Worm (Caenorhabditis elegans): ENCODE data around the gene gar-3.

Gene gar-3

ce11 chrV:14603755-14604154 lies 24.2 kb upstream of the gar-3 start:
- TF ChIP-seq lin-39 (tag; optimal IDR thresholded peaks at IDR 0.05) (no peak), lsy-2 (tag; optimal IDR thresholded peaks at IDR 0.05) (peak in 1 of 2 experiments; percentile 11), nhr-12 (tag; optimal IDR thresholded peaks at IDR 0.05) (no peak), mab-5 (tag; optimal IDR thresholded peaks at IDR 0.05) (peak; percentile 56)

ce11 chrV:14599972-14600371 lies 20.5 kb upstream of the gar-3 start, which contains the start of gene glb-22:
TSS of gene glb-22 (plus strand) at chrV:14600272.
- no peak for TF ChIP-seq lin-11 (tag; optimal IDR thresholded peaks at IDR 0.05)
- no peak for TF ChIP-seq lin-13 (GFP tag; optimal IDR thresholded peaks at IDR 0.05)
- TF ChIP-seq lsy-2 (tag; optimal IDR thresholded peaks at IDR 0.05): no peak
- no peak for TF ChIP-seq unc-62 (GFP tag; optimal IDR thresholded peaks at IDR 0.05)
- TF ChIP-seq ztf-1 (GFP tag; conservative IDR thresholded peaks at IDR 0.05): no peak
- no peak for TF ChIP-seq C34F6.9 (tag; optimal IDR thresholded peaks at IDR 0.05)
- no peak for TF ChIP-seq ztf-11 (tag; optimal IDR thresholded peaks at IDR 0.05)
- no peak for TF ChIP-seq Y55F3AM.14 (GFP tag; optimal IDR thresholded peaks at IDR 0.05)
- no peak for TF ChIP-seq sma-3 (GFP tag; optimal IDR thresholded peaks at IDR 0.05)
- no peak for TF ChIP-seq unc-55 (GFP tag; optimal IDR thresholded peaks at IDR 0.05)
- TF ChIP-seq ceh-16 (tag; optimal IDR thresholded peaks at IDR 0.05): no peak
- no peak for TF ChIP-seq mbf-1 (tag; optimal IDR thresholded peaks at IDR 0.05)
- TF ChIP-seq snpc-4 (tag; optimal IDR thresholded peaks at IDR 0.05): no peak
- no peak for TF ChIP-seq ama-1 (optimal IDR thresholded peaks at IDR 0.05)
- TF ChIP-seq egl-27 (tag; optimal IDR thresholded peaks at IDR 0.05): no peak
- no peak for TF ChIP-seq nhr-23 (tag; optimal IDR thresholded peaks at IDR 0.05)
- TF ChIP-seq fos-1 (tag; optimal IDR thresholded peaks at IDR 0.05): no peak

ce11 chrV:14597681-14598184 lies 18.2 kb upstream of the gar-3 start, which contains the start of gene R11H6.2:
TSS of gene R11H6.2 (plus strand) at chrV:14598006.
- peak in 1 of 2 experiments; percentile 53 for TF ChIP-seq lsy-2 (tag; optimal IDR thresholded peaks at IDR 0.05)
- TF ChIP-seq C34F6.9 (tag; optimal IDR thresholded peaks at IDR 0.05): peak; percentile 77
- peak; percentile 12 for TF ChIP-seq sma-3 (GFP tag; optimal IDR thresholded peaks at IDR 0.05)
- TF ChIP-seq snpc-4 (tag; optimal IDR thresholded peaks at IDR 0.05): no peak
- peak; percentile 60 for TF ChIP-seq nhr-129 (tag; optimal IDR thresholded peaks at IDR 0.05)
- no peak for TF ChIP-seq elt-3 (tag; optimal IDR thresholded peaks at IDR 0.05)
- peak; percentile 58 for TF ChIP-seq fos-1 (tag; optimal IDR thresholded peaks at IDR 0.05)
- TF ChIP-seq unc-55 (GFP tag; optimal IDR thresholded peaks at IDR 0.05): peak; percentile 67
- no peak for TF ChIP-seq nhr-6 (tag; optimal IDR thresholded peaks at IDR 0.05)

ce11 chrV:14597005-14597680 lies 17.6 kb upstream of the gar-3 start, which contains the start of gene pes-9:
TSS of gene pes-9 (minus strand) at chrV:14597034.
- TF ChIP-seq fos-1 (tag; optimal IDR thresholded peaks at IDR 0.05) (peak; percentile 27), crh-2 (tag; optimal IDR thresholded peaks at IDR 0.05) (peak; percentile 29), ZK546.5 (tag; optimal IDR thresholded peaks at IDR 0.05) (no peak)

ce11 chrV:14595984-14596383 lies 16.5 kb upstream of the gar-3 start:
- TF ChIP-seq ceh-82 (tag; optimal IDR thresholded peaks at IDR 0.05): no peak
- peak; percentile 53 for TF ChIP-seq fos-1 (tag; optimal IDR thresholded peaks at IDR 0.05)
- no peak for TF ChIP-seq blmp-1 (tag; optimal IDR thresholded peaks at IDR 0.05; ENCODE audit: insufficient read depth)
- no peak for TF ChIP-seq nhr-77 (tag; optimal IDR thresholded peaks at IDR 0.05)

ce11 chrV:14594943-14595342 lies 15.4 kb upstream of the gar-3 start:
- TF ChIP-seq Y55F3AM.14 (GFP tag; optimal IDR thresholded peaks at IDR 0.05) (no peak), fos-1 (tag; optimal IDR thresholded peaks at IDR 0.05) (no peak), nhr-11 (tag; optimal IDR thresholded peaks at IDR 0.05) (no peak), crh-2 (tag; optimal IDR thresholded peaks at IDR 0.05) (no peak), dmd-4 (tag; optimal IDR thresholded peaks at IDR 0.05) (no peak), ztf-4 (tag; optimal IDR thresholded peaks at IDR 0.05) (no peak), ztf-1 (GFP tag; conservative IDR thresholded peaks at IDR 0.05) (no peak), ceh-82 (tag; optimal IDR thresholded peaks at IDR 0.05) (no peak), nhr-77 (tag; optimal IDR thresholded peaks at IDR 0.05) (no peak), R02D3.7 (tag; optimal IDR thresholded peaks at IDR 0.05) (no peak), lin-11 (tag; optimal IDR thresholded peaks at IDR 0.05) (no peak), nhr-12 (tag; optimal IDR thresholded peaks at IDR 0.05) (no peak), lin-13 (GFP tag; optimal IDR thresholded peaks at IDR 0.05) (no peak), nhr-237 (tag; optimal IDR thresholded peaks at IDR 0.05) (no peak), egl-27 (tag; optimal IDR thresholded peaks at IDR 0.05) (no peak), nhr-21 (tag; optimal IDR thresholded peaks at IDR 0.05) (no peak), C34F6.9 (tag; optimal IDR thresholded peaks at IDR 0.05) (no peak), ama-1 (optimal IDR thresholded peaks at IDR 0.05) (no peak)

All from whole organism, L2 larva.